Worm (Caenorhabditis elegans) whole organism, late embryonic: Measurements from ENCODE around the gene T22H9.1.

ENCODE experiments used
- C08G9.2 ChIP-seq: sonication (generic microtip); optimal IDR thresholded peaks from 2 replicates; lab custom pipeline; 2016; ENCODE audit warnings: mild to moderate bottlenecking, missing genetic modification characterization, moderate library complexity, missing compliant biosample characterization
- C38D4.7 ChIP-seq: fragments of 200-800 bp; sonication (Bioruptor generic); optimal IDR thresholded peaks from 2 replicates; lab custom pipeline; 2018; ENCODE audit warnings: mild to moderate bottlenecking, missing genetic modification characterization, moderate library complexity, missing compliant biosample characterization
- K09A11.1 ChIP-seq: sonication (generic microtip); optimal IDR thresholded peaks from 2 replicates; lab custom pipeline; 2017; ENCODE audit warnings: antibody characterized with exemption, mild to moderate bottlenecking, missing genetic modification characterization, missing compliant biosample characterization; ENCODE audit not compliant: insufficient read depth
- T23F11.4 ChIP-seq: fragments of 200-800 bp; sonication (Bioruptor generic); optimal IDR thresholded peaks from 2 replicates; lab custom pipeline; 2018; ENCODE audit warnings: mild to moderate bottlenecking, missing genetic modification characterization, missing compliant biosample characterization
- Y22D7AL.16 ChIP-seq: sonication (generic microtip); optimal IDR thresholded peaks from 2 replicates; lab custom pipeline; 2016; ENCODE audit warnings: missing genetic modification characterization, missing compliant biosample characterization
- ama-1 ChIP-seq: fragments of 150-350 bp; optimal IDR thresholded peaks from 2 replicates; lab custom pipeline; 2014
- ceh-19 ChIP-seq: fragments of 200-800 bp; sonication (Bioruptor generic); optimal IDR thresholded peaks from 2 replicates; lab custom pipeline; 2018; ENCODE audit warnings: mild to moderate bottlenecking, missing genetic modification characterization, missing compliant biosample characterization
- ceh-22 ChIP-seq: sonication (generic microtip); optimal IDR thresholded peaks from 2 replicates; lab custom pipeline; 2017; ENCODE audit warnings: missing biosample characterization, missing genetic modification characterization
- ceh-30 ChIP-seq: fragments of 150-350 bp; optimal IDR thresholded peaks from 2 replicates; lab custom pipeline; 2014; ENCODE audit warnings: missing biosample characterization, missing genetic modification characterization
- ceh-31 ChIP-seq: sonication (generic microtip); optimal IDR thresholded peaks from 2 replicates; lab custom pipeline; 2016; ENCODE audit warnings: missing genetic modification characterization, missing compliant biosample characterization
- ceh-34 ChIP-seq: sonication (generic microtip); optimal IDR thresholded peaks from 2 replicates; lab custom pipeline; 2016; ENCODE audit warnings: mild to moderate bottlenecking, missing genetic modification characterization, missing compliant biosample characterization
- ceh-9 ChIP-seq: sonication (generic microtip); optimal IDR thresholded peaks from 2 replicates; lab custom pipeline; 2016; ENCODE audit warnings: mild to moderate bottlenecking, missing genetic modification characterization, inconsistent platforms, missing compliant biosample characterization
- elt-2 ChIP-seq: sonication (generic microtip); optimal IDR thresholded peaks from 2 replicates; lab custom pipeline; 2016; ENCODE audit warnings: missing genetic modification reagents, missing genetic modification characterization, missing compliant biosample characterization
- eyg-1 ChIP-seq: sonication (generic microtip); optimal IDR thresholded peaks from 2 replicates; lab custom pipeline; 2016; ENCODE audit warnings: missing genotype, missing genetic modification characterization, missing compliant biosample characterization
- fkh-10 ChIP-seq: fragments of 150-350 bp; optimal IDR thresholded peaks from 2 replicates; lab custom pipeline; 2014; ENCODE audit warnings: missing biosample characterization, missing genetic modification reagents, missing genetic modification characterization
- gmeb-2 ChIP-seq: sonication (generic microtip); optimal IDR thresholded peaks from 2 replicates; lab custom pipeline; 2016; ENCODE audit warnings: missing genetic modification characterization, inconsistent platforms, missing compliant biosample characterization
- hlh-6 ChIP-seq: sonication (generic microtip); optimal IDR thresholded peaks from 2 replicates; lab custom pipeline; 2016; ENCODE audit warnings: missing genotype, missing genetic modification characterization, missing compliant biosample characterization
- hlh-8 ChIP-seq: sonication (generic microtip); optimal IDR thresholded peaks from 2 replicates; lab custom pipeline; 2016; ENCODE audit warnings: missing genotype, missing genetic modification characterization, missing compliant biosample characterization
- lim-6 ChIP-seq: sonication (generic microtip); optimal IDR thresholded peaks from 2 replicates; lab custom pipeline; 2016; ENCODE audit warnings: missing genetic modification characterization, missing compliant biosample characterization
- lin-11 ChIP-seq: fragments of 200-800 bp; sonication (Bioruptor generic); optimal IDR thresholded peaks from 2 replicates; lab custom pipeline; 2018; ENCODE audit warnings: mild to moderate bottlenecking, missing genetic modification characterization, missing compliant biosample characterization
- madf-2 ChIP-seq: sonication (generic microtip); optimal IDR thresholded peaks from 2 replicates; lab custom pipeline; 2017; ENCODE audit warnings: missing genetic modification characterization, missing compliant biosample characterization
- nfya-1 ChIP-seq: sonication (generic microtip); optimal IDR thresholded peaks from 2 replicates; lab custom pipeline; 2017; ENCODE audit warnings: missing genetic modification characterization, mild to moderate bottlenecking, missing compliant biosample characterization, antibody characterized with exemption, moderate library complexity
- nhr-232 ChIP-seq: sonication (generic microtip); optimal IDR thresholded peaks from 2 replicates; lab custom pipeline; 2016; ENCODE audit warnings: missing genetic modification characterization, missing compliant biosample characterization
- npax-4 ChIP-seq: sonication (generic microtip); optimal IDR thresholded peaks from 2 replicates; lab custom pipeline; 2016; ENCODE audit warnings: missing genetic modification characterization, missing compliant biosample characterization
- pag-3 ChIP-seq: sonication (generic microtip); optimal IDR thresholded peaks from 2 replicates; lab custom pipeline; 2016; ENCODE audit warnings: missing compliant biosample characterization, missing genetic modification characterization, borderline replicate concordance
- pat-9 ChIP-seq: fragments of 200-800 bp; sonication (Bioruptor generic); optimal IDR thresholded peaks from 2 replicates; lab custom pipeline; 2018; ENCODE audit warnings: mild to moderate bottlenecking, missing genetic modification characterization, moderate library complexity, missing compliant biosample characterization
- pqm-1 ChIP-seq: sonication (generic microtip); optimal IDR thresholded peaks from 2 replicates; lab custom pipeline; 2016; ENCODE audit warnings: missing genetic modification characterization, missing compliant biosample characterization
- sdc-2 ChIP-seq: sonication (generic microtip); optimal IDR thresholded peaks from 2 replicates; lab custom pipeline; 2016; ENCODE audit warnings: missing genotype, missing genetic modification characterization, missing compliant biosample characterization
- sox-2 ChIP-seq: fragments of 200-800 bp; sonication (Bioruptor generic); IDR thresholded peaks from 2 replicates; pipeline ENCODE4 v1.3.6; 2022; ENCODE audit warnings: missing genetic modification reagents, missing genetic modification characterization, missing compliant biosample characterization
- tbx-2 ChIP-seq: sonication (generic microtip); optimal IDR thresholded peaks from 2 replicates; lab custom pipeline; 2016; ENCODE audit warnings: missing genetic modification characterization, missing compliant biosample characterization
- tbx-7 ChIP-seq: sonication (generic microtip); optimal IDR thresholded peaks from 2 replicates; lab custom pipeline; 2016; ENCODE audit warnings: missing genotype, missing genetic modification characterization, missing compliant biosample characterization
- ttx-3 ChIP-seq: sonication (generic microtip); optimal IDR thresholded peaks from 2 replicates; lab custom pipeline; 2016; ENCODE audit warnings: missing genetic modification reagents, missing genetic modification characterization, missing compliant biosample characterization
- unc-3 ChIP-seq, 2 experiments: fragments of 200-800 bp in 1 of 2; sonication (Bioruptor generic) in 1 of 2; sonication (generic microtip) in 1 of 2; conservative IDR thresholded peaks in 1 of 2; optimal IDR thresholded peaks in 1 of 2; 2 replicates each; pipeline versions ENCODE4 v1.3.6 to Lab custom; 2016 to 2022; ENCODE audit warnings: missing compliant biosample characterization in 2 of 2, missing genetic modification characterization in 2 of 2, missing genetic modification reagents in 1 of 2
- unc-42 ChIP-seq: sonication (generic microtip); optimal IDR thresholded peaks from 2 replicates; lab custom pipeline; 2016; ENCODE audit warnings: missing genotype, missing genetic modification characterization, missing compliant biosample characterization
- unc-86 ChIP-seq: sonication (generic microtip); optimal IDR thresholded peaks from 2 replicates; lab custom pipeline; 2016; ENCODE audit warnings: missing genetic modification characterization, missing compliant biosample characterization
- zip-5 ChIP-seq: sonication (generic microtip); optimal IDR thresholded peaks from 2 replicates; lab custom pipeline; 2016; ENCODE audit warnings: missing genetic modification characterization, missing compliant biosample characterization
- ztf-16 ChIP-seq: sonication (generic microtip); optimal IDR thresholded peaks from 2 replicates; lab custom pipeline; 2017; ENCODE audit warnings: missing genetic modification characterization, missing compliant biosample characterization

T22H9.1 gene

ce11 chrV:385488-385887, 25.9 kb downstream of the T22H9.1 start, which contains the start of gene lipl-5:
Gene lipl-5 (plus strand): TSS chrV:385746.
- TF ChIP-seq ceh-30 (tag; lab: Kevin White, UChicago) (no peak), elt-2 (tag; lab: Kevin White, UChicago) (peak; percentile 59)

ce11 chrV:388397-388796, 28.8 kb downstream of the T22H9.1 start, which contains the start of gene ZK6.6:
Gene ZK6.6 (plus strand): TSS chrV:388697.
- TF ChIP-seq lim-6 (tag; lab: Kevin White, UChicago) (no peak), ceh-19 (GFP tag; lab: Kevin White, UChicago) (no peak), fkh-10 (no peak), ztf-16 (tag; lab: Kevin White, UChicago) (no peak), ttx-3 (tag; lab: Kevin White, UChicago) (no peak), sox-2 (GFP tag; lab: Robert Waterston, UW) (no peak), T23F11.4 (GFP tag; lab: Kevin White, UChicago) (no peak), tbx-7 (tag; lab: Kevin White, UChicago) (no peak), K09A11.1 (tag; lab: Kevin White, UChicago) (no peak), Y22D7AL.16 (tag; lab: Kevin White, UChicago) (no peak), nhr-232 (no peak), unc-86 (no peak)

- no peak for TF ChIP-seq gmeb-2 (tag; lab: Kevin White, UChicago)
- TF ChIP-seq nfya-1 (tag; lab: Kevin White, UChicago): no peak
- TF ChIP-seq unc-3 (GFP tag; conservative IDR thresholded peaks at IDR 0.05; lab: Robert Waterston, UW): no peak
- no peak for TF ChIP-seq unc-3 (tag; optimal IDR thresholded peaks at IDR 0.05; lab: Kevin White, UChicago)
- no peak for TF ChIP-seq ceh-9 (tag; lab: Kevin White, UChicago)
- no peak for TF ChIP-seq tbx-2
- TF ChIP-seq ama-1 (lab: Kevin White, UChicago): no peak
- no peak for TF ChIP-seq npax-4
- no peak for TF ChIP-seq unc-86
- TF ChIP-seq sox-2 (GFP tag; lab: Robert Waterston, UW): no peak
- no peak for TF ChIP-seq pag-3
- no peak for TF ChIP-seq zip-5
- no peak for TF ChIP-seq madf-2 (tag; lab: Kevin White, UChicago)
- TF ChIP-seq ceh-31 (tag; lab: Kevin White, UChicago): no peak
- no peak for TF ChIP-seq ceh-34 (tag; lab: Kevin White, UChicago)
- no peak for TF ChIP-seq eyg-1 (tag; lab: Kevin White, UChicago)
- no peak for TF ChIP-seq ceh-22 (tag; lab: Kevin White, UChicago)
- TF ChIP-seq unc-42 (tag; lab: Kevin White, UChicago): no peak
- no peak for TF ChIP-seq C08G9.2 (tag; lab: Kevin White, UChicago)
These were observed 32.7 kb downstream of the T22H9.1 start, which contains the start of gene nhr-254 for ce11 chrV:392199-392678. Gene nhr-254 (plus strand): TSS chrV:392628.

- TF ChIP-seq hlh-8 (tag; lab: Kevin White, UChicago) (no peak), hlh-6 (tag; lab: Kevin White, UChicago) (no peak), tbx-7 (tag; lab: Kevin White, UChicago) (no peak), pqm-1 (tag; lab: Kevin White, UChicago) (no peak), C38D4.7 (GFP tag; lab: Kevin White, UChicago) (no peak), gmeb-2 (tag; lab: Kevin White, UChicago) (no peak), ceh-19 (GFP tag; lab: Kevin White, UChicago) (no peak), pat-9 (tag; lab: Kevin White, UChicago) (no peak), sdc-2 (tag; lab: Kevin White, UChicago) (no peak), lin-11 (tag; lab: Kevin White, UChicago) (no peak)
These were observed 36.7 kb downstream of the T22H9.1 start, which contains the start of gene nhr-253 for ce11 chrV:396309-396708. Gene nhr-253 (plus strand): TSS chrV:396593.
